ENCODE assay signal across 6 worm cellular contexts in genomic region chrIV:13689302-13689880, ce11.
A peak's percentile ranks its signal among the peaks of the same experiment; 100 is the strongest.
TF ChIP-seq lines count a peak whose summit lies in the region.

Gene T23G4.2, minus strand, starts transcription at chrIV:13689556.

TF ChIP-seq in whole organism, L1 larva, 84 proteins besides CTCF, POLR2A, EP300 and RAD21 (continues in another document):
- TF ChIP-seq ztf-11 (tag; optimal IDR thresholded peaks at IDR 0.05; lab: Kevin White, UChicago) = no peak
- no peak for TF ChIP-seq aly-2 (tag; optimal IDR thresholded peaks at IDR 0.05; lab: Kevin White, UChicago)
- no peak for TF ChIP-seq tbx-2 (tag; optimal IDR thresholded peaks at IDR 0.05; lab: Kevin White, UChicago)
- peak; percentile 66 for TF ChIP-seq lin-39 (tag; optimal IDR thresholded peaks at IDR 0.05; lab: Kevin White, UChicago)
- no peak for TF ChIP-seq nhr-47 (tag; optimal IDR thresholded peaks at IDR 0.05; lab: Kevin White, UChicago)
- no peak for TF ChIP-seq C34B4.2 (tag; optimal IDR thresholded peaks at IDR 0.05; lab: Kevin White, UChicago)
- no peak for TF ChIP-seq fos-1 (tag; optimal IDR thresholded peaks at IDR 0.05; lab: Kevin White, UChicago)
- TF ChIP-seq C16A3.4 (tag; optimal IDR thresholded peaks at IDR 0.05; lab: Kevin White, UChicago) = no peak
- no peak for TF ChIP-seq irx-1 (tag; optimal IDR thresholded peaks at IDR 0.05; lab: Kevin White, UChicago)
- no peak for TF ChIP-seq dsc-1 (tag; optimal IDR thresholded peaks at IDR 0.05; lab: Kevin White, UChicago)
- TF ChIP-seq pag-3 (tag; optimal IDR thresholded peaks at IDR 0.05; lab: Kevin White, UChicago; ENCODE audit: borderline replicate concordance, insufficient read depth) = no peak
- no peak for TF ChIP-seq ceh-82 (tag; optimal IDR thresholded peaks at IDR 0.05; lab: Kevin White, UChicago)
- TF ChIP-seq ets-5 (GFP tag; IDR thresholded peaks at IDR 0.05; lab: Robert Waterston, UW) = no peak
- TF ChIP-seq unc-130 (tag; optimal IDR thresholded peaks at IDR 0.05; lab: Kevin White, UChicago) = no peak
- no peak for TF ChIP-seq F16B12.6 (tag; optimal IDR thresholded peaks at IDR 0.05; lab: Kevin White, UChicago)
- no peak for TF ChIP-seq hlh-4 (tag; optimal IDR thresholded peaks at IDR 0.05; lab: Kevin White, UChicago)

TF ChIP-seq in whole organism, L2 larva, 48 proteins besides CTCF, POLR2A, EP300 and RAD21 (continues in another document):
- TF ChIP-seq elt-3 (tag; optimal IDR thresholded peaks at IDR 0.05; lab: Kevin White, UChicago) (no peak), aly-2 (tag; optimal IDR thresholded peaks at IDR 0.05; lab: Kevin White, UChicago) (no peak), ztf-11 (tag; optimal IDR thresholded peaks at IDR 0.05; lab: Kevin White, UChicago) (no peak), nhr-77 (tag; optimal IDR thresholded peaks at IDR 0.05; lab: Kevin White, UChicago) (no peak), unc-62 (GFP tag; optimal IDR thresholded peaks at IDR 0.05; lab: Kevin White, UChicago) (peak; percentile 41), sem-4 (tag; optimal IDR thresholded peaks at IDR 0.05; lab: Kevin White, UChicago) (no peak), skn-1 (tag; optimal IDR thresholded peaks at IDR 0.05; lab: Kevin White, UChicago) (no peak), peb-1 (tag; optimal IDR thresholded peaks at IDR 0.05; lab: Kevin White, UChicago) (no peak), nhr-129 (tag; optimal IDR thresholded peaks at IDR 0.05; lab: Kevin White, UChicago) (peak; percentile 27), alr-1 (tag; optimal IDR thresholded peaks at IDR 0.05; lab: Kevin White, UChicago) (no peak), mab-5 (tag; optimal IDR thresholded peaks at IDR 0.05; lab: Kevin White, UChicago) (peak; percentile 89), nhr-6 (tag; optimal IDR thresholded peaks at IDR 0.05; lab: Kevin White, UChicago) (no peak), zag-1 (tag; optimal IDR thresholded peaks at IDR 0.05; lab: Kevin White, UChicago) (peak; percentile 11), ceh-16 (tag; optimal IDR thresholded peaks at IDR 0.05; lab: Kevin White, UChicago) (no peak), unc-39 (tag; optimal IDR thresholded peaks at IDR 0.05; lab: Kevin White, UChicago) (no peak), ceh-82 (tag; optimal IDR thresholded peaks at IDR 0.05; lab: Kevin White, UChicago) (no peak), lin-39 (tag; optimal IDR thresholded peaks at IDR 0.05; lab: Kevin White, UChicago) (no peak)

TF ChIP-seq in whole organism, L3 larva, 47 proteins besides CTCF, POLR2A, EP300 and RAD21 (continues in another document):
- TF ChIP-seq lin-39 (tag; optimal IDR thresholded peaks at IDR 0.05; lab: Kevin White, UChicago) (peak; percentile 77), ama-1 (optimal IDR thresholded peaks at IDR 0.05; lab: Kevin White, UChicago) (no peak), nhr-12 (tag; optimal IDR thresholded peaks at IDR 0.05; lab: Kevin White, UChicago) (no peak), ceh-28 (tag; optimal IDR thresholded peaks at IDR 0.05; lab: Kevin White, UChicago) (peak; percentile 15), lin-15B (tag; optimal IDR thresholded peaks at IDR 0.05; lab: Kevin White, UChicago) (no peak), nfya-1 (tag; optimal IDR thresholded peaks at IDR 0.05; lab: Kevin White, UChicago; ENCODE audit: insufficient read depth) (no peak), daf-12 (tag; optimal IDR thresholded peaks at IDR 0.05; lab: Kevin White, UChicago) (no peak), nhr-67 (tag; optimal IDR thresholded peaks at IDR 0.05; lab: Kevin White, UChicago) (no peak), unc-62 (GFP tag; optimal IDR thresholded peaks at IDR 0.05; lab: Kevin White, UChicago) (peak; percentile 76), hmg-11 (tag; optimal IDR thresholded peaks at IDR 0.05; lab: Kevin White, UChicago) (no peak), nhr-25 (tag; optimal IDR thresholded peaks at IDR 0.05; lab: Kevin White, UChicago) (no peak), egl-27 (tag; optimal IDR thresholded peaks at IDR 0.05; lab: Kevin White, UChicago) (no peak), unc-39 (tag; optimal IDR thresholded peaks at IDR 0.05; lab: Kevin White, UChicago) (no peak), nhr-76 (tag; optimal IDR thresholded peaks at IDR 0.05; lab: Kevin White, UChicago) (no peak), elt-1 (tag; optimal IDR thresholded peaks at IDR 0.05; lab: Kevin White, UChicago) (no peak), snpc-4 (tag; optimal IDR thresholded peaks at IDR 0.05; lab: Kevin White, UChicago) (no peak), fos-1 (tag; optimal IDR thresholded peaks at IDR 0.05; lab: Kevin White, UChicago) (no peak)

TF ChIP-seq in whole organism, L4 larva, 104 proteins besides CTCF, POLR2A, EP300 and RAD21:
- TF ChIP-seq gei-8 (GFP tag; optimal IDR thresholded peaks at IDR 0.05; lab: Kevin White, UChicago) (no peak), nhr-41 (GFP tag; IDR thresholded peaks at IDR 0.05; lab: Robert Waterston, UW) (no peak), ceh-20 (GFP tag; IDR thresholded peaks at IDR 0.05; lab: Robert Waterston, UW) (0 out of 2 replicates have a peak, but pooled peaks have one; percentile 30), aha-1 (tag; lab: Kevin White, UChicago) (peak; percentile 28), Y5F2A.4 (GFP tag; optimal IDR thresholded peaks at IDR 0.05; lab: Kevin White, UChicago) (no peak), rbr-2 (tag; optimal IDR thresholded peaks at IDR 0.05; lab: Kevin White, UChicago) (no peak), unc-62 (GFP tag; optimal IDR thresholded peaks at IDR 0.05 in 1 of 2; lab: Kevin White, UChicago) (peak in 1 of 2 experiments; percentile 99), unc-62 (tag; optimal IDR thresholded peaks at IDR 0.05; lab: Kevin White, UChicago) (no peak)

TF ChIP-seq in whole organism, late embryonic, 69 proteins besides CTCF, POLR2A, EP300 and RAD21:
- TF ChIP-seq mec-3 (tag; optimal IDR thresholded peaks at IDR 0.05; lab: Kevin White, UChicago; ENCODE audit: borderline replicate concordance) (no peak), unc-55 (GFP tag; optimal IDR thresholded peaks at IDR 0.05; lab: Kevin White, UChicago) (peak; percentile 92)

TF ChIP-seq in whole organism, mixed stage, embryonic, 35 proteins besides CTCF, POLR2A, EP300 and RAD21:
- no peak for TF ChIP-seq ceh-43 (GFP tag; optimal IDR thresholded peaks at IDR 0.05; lab: Kevin White, UChicago)
- TF ChIP-seq unc-62 (GFP tag; optimal IDR thresholded peaks at IDR 0.05; lab: Kevin White, UChicago) = peak; percentile 87

Comparison
In these comparisons a context has a peak if more than half of its experiments do, and no peak if none do; other contexts are left out.
1. Of the 29 proteins assayed by ChIP-seq in both whole organism, L4 larva and whole organism, L1 larva: peak only in whole organism, L4 larva: aha-1; only in whole organism, L1 larva: lin-39; in both: none; in neither: 26; mixed calls (peak in some experiments, not most) for 1.